Fruit fly (Drosophila melanogaster): ENCODE results near the gene brwl.

The brwl gene

DNA sequence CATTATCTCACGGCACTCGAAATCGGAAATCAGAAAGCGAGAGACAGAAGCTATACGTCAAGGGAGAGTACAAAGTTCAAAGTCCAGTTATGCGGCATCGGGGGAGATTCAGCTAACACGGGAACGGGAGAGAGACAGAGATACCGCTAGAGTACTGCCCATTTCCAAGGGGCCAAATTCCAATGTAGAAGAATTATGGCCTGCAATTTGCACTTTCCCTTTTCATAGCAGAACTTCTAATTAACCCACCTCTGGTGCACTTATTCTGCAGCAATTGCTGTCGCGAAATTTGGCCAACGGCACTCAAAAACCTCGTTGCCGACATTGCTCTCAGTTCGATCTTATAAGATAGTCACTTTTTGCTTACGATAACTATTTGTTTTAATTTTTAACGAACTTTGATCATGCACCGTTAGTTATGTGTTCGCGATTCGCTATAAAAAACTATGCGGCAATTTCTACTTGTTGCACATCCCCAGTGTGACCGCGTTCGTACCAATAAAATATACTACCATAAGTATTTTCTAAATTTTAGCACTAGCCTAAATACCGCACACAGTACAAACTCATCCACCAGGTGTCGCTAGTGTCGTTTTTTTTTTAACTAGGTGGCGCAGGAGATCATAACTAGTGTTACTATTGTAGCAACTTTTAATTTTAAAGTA, 7.7 kb downstream of the brwl start, which contains the start of gene Mtpalpha:
Gene Mtpalpha (minus strand): TSS at position 501 of the 665 bp plus-strand sequence.
- TF ChIP-seq CG14655 (GFP tag; optimal IDR thresholded peaks at IDR 0.05): peak; percentile 95
- TF ChIP-seq CG34367 (tag; optimal IDR thresholded peaks at IDR 0.05): peak; percentile 87
- TF ChIP-seq CG8301 (tag; optimal IDR thresholded peaks at IDR 0.05): peak; percentile 95
- peak; percentile 96 for TF ChIP-seq CG4496 (GFP tag; IDR thresholded peaks at IDR 0.05)
- peak; percentile 75 for TF ChIP-seq CG17806 (tag; optimal IDR thresholded peaks at IDR 0.05)
- TF ChIP-seq CG9948 (tag; optimal IDR thresholded peaks at IDR 0.05): peak; percentile 68
- TF ChIP-seq CG12605 (GFP tag; IDR thresholded peaks at IDR 0.05): peak; percentile 95
- TF ChIP-seq fd96Ca (GFP tag; IDR thresholded peaks at IDR 0.05): peak; percentile 85
- peak; percentile 95 for TF ChIP-seq Pif1A (GFP tag; optimal IDR thresholded peaks at IDR 0.05)
- peak; percentile 92 for TF ChIP-seq Ets98B (GFP tag; IDR thresholded peaks at IDR 0.05)
- TF ChIP-seq EcR (GFP tag; optimal IDR thresholded peaks at IDR 0.05): peak; percentile 33
- TF ChIP-seq CG13204 (GFP tag; optimal IDR thresholded peaks at IDR 0.05): peak; percentile 99
- TF ChIP-seq CG10348 (GFP tag; IDR thresholded peaks at IDR 0.05): no peak
- TF ChIP-seq rn (GFP tag; IDR thresholded peaks at IDR 0.05): peak; percentile 43; the same call in 1 of the 2 replicates
- peak; percentile 68 for TF ChIP-seq CG15710 (tag; optimal IDR thresholded peaks at IDR 0.05)
- peak; percentile 88 for TF ChIP-seq CG32121 (GFP tag; IDR thresholded peaks at IDR 0.05)
- TF ChIP-seq gl (tag; optimal IDR thresholded peaks at IDR 0.05): peak; percentile 99
- peak; percentile 93 for TF ChIP-seq Snoo (tag; optimal IDR thresholded peaks at IDR 0.05)
- peak; percentile 80 for TF ChIP-seq CG8159 (tag; optimal IDR thresholded peaks at IDR 0.05)
- peak; percentile 13 for TF ChIP-seq D1 (tag; optimal IDR thresholded peaks at IDR 0.05)
- TF ChIP-seq Pif1B (GFP tag; optimal IDR thresholded peaks at IDR 0.05): peak; percentile 91

DNA sequence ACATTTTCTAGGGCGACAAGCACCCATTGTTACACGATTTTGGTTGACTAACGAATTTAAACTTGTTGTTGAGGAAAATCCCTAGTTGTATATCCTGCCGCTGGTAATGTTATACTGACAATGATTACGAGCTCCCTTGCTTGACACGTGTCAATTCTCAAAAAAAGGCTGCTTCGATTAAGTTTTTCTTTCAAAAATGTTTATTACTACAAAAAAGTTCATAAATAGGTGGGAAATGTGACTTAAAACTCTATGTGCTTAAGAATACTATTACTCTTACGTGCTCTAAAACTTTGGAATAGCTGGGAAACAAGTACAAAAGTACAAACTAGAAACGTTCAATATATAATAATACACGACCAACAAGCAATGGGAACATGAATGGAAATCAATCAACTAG, 10.8 kb downstream of the brwl start, which contains the start of gene CG31709:
Gene CG31709 (minus strand): TSS at position 101 of the 400 bp plus-strand sequence.
- no peak for TF ChIP-seq CG15710 (tag; optimal IDR thresholded peaks at IDR 0.05)
- TF ChIP-seq Ets98B (GFP tag; IDR thresholded peaks at IDR 0.05): no peak
- no peak for TF ChIP-seq CG10348 (GFP tag; IDR thresholded peaks at IDR 0.05)
- TF ChIP-seq CG34367 (tag; optimal IDR thresholded peaks at IDR 0.05): no peak
- TF ChIP-seq gl (tag; optimal IDR thresholded peaks at IDR 0.05): no peak
- no peak for TF ChIP-seq D1 (tag; optimal IDR thresholded peaks at IDR 0.05)
- TF ChIP-seq CG9948 (tag; optimal IDR thresholded peaks at IDR 0.05): no peak
- TF ChIP-seq CG12605 (GFP tag; IDR thresholded peaks at IDR 0.05): no peak
- no peak for TF ChIP-seq CG14655 (GFP tag; optimal IDR thresholded peaks at IDR 0.05)
- TF ChIP-seq Pif1A (GFP tag; optimal IDR thresholded peaks at IDR 0.05): no peak
- TF ChIP-seq CG8301 (tag; optimal IDR thresholded peaks at IDR 0.05): no peak
- no peak for TF ChIP-seq fd96Ca (GFP tag; IDR thresholded peaks at IDR 0.05)
- no peak for TF ChIP-seq CG4496 (GFP tag; IDR thresholded peaks at IDR 0.05)
- no peak for TF ChIP-seq Snoo (tag; optimal IDR thresholded peaks at IDR 0.05)
- TF ChIP-seq CG32121 (GFP tag; IDR thresholded peaks at IDR 0.05): no peak
- TF ChIP-seq CG13204 (GFP tag; optimal IDR thresholded peaks at IDR 0.05): no peak

DNA sequence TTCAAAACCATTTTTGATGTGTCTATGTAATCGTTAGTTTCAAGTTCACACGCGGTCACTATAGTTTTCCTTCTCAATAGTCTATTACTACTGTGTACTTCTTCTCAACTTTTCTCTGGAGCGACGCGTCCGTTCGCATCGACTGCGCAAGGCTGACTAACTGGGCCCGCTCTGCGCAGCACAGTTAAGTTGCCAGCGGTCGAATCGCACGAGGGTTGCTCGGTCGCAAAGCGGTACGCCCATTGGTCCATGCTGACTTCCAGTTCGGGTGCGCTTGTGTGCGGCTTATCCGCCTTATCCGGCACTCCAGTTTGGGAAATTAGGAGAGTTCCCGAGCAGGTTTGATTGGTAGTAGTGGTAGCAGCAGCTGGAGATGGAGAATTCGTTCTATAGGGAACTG, 12.9 kb downstream of the brwl start, which contains the start of gene gcm:
Gene gcm (minus strand): TSS at position 164 of the 400 bp plus-strand sequence.
- TF ChIP-seq Pif1A (GFP tag; optimal IDR thresholded peaks at IDR 0.05): no peak
- no peak for TF ChIP-seq CG32121 (GFP tag; IDR thresholded peaks at IDR 0.05)
- TF ChIP-seq CG9948 (tag; optimal IDR thresholded peaks at IDR 0.05): no peak
- no peak for TF ChIP-seq Snoo (tag; optimal IDR thresholded peaks at IDR 0.05)
- TF ChIP-seq CG17806 (tag; optimal IDR thresholded peaks at IDR 0.05): no peak
- no peak for TF ChIP-seq rn (GFP tag; IDR thresholded peaks at IDR 0.05)
- TF ChIP-seq CG8301 (tag; optimal IDR thresholded peaks at IDR 0.05): no peak

DNA sequence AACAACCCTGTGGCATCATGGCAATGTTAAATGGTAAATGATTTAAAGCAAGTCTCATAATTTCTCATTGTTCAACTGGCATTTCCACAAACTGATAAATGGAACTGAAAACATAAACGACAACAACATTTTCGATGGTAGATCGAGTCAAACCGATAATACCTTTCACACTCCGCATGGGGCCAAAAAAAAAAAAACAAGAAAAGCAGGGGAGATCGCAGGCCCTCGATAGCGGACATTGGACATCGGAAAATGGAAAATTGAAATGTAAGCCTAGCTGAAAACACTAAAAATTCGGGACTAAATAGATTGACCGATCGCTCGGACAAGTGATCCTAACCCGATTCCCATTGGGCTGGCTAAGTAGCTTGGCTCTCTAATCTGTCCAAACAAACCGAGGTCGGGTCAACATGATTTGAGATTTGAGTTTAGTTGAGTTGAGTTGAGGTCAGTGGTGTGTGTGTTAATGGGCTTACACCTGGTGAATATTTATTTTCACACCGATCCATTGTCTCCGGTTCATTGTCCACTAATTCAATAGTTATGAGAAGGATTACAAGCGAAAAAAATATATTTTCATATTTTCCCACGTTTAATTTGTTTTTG, 15.5 kb downstream of the brwl start:
- TF ChIP-seq CG34367 (tag; optimal IDR thresholded peaks at IDR 0.05): no peak
- no peak for TF ChIP-seq CG17806 (tag; optimal IDR thresholded peaks at IDR 0.05)
- no peak for TF ChIP-seq EcR (GFP tag; optimal IDR thresholded peaks at IDR 0.05)
- no peak for TF ChIP-seq CG8159 (tag; optimal IDR thresholded peaks at IDR 0.05)
- no peak for TF ChIP-seq D1 (tag; optimal IDR thresholded peaks at IDR 0.05)
- no peak for TF ChIP-seq fd96Ca (GFP tag; IDR thresholded peaks at IDR 0.05)

DNA sequence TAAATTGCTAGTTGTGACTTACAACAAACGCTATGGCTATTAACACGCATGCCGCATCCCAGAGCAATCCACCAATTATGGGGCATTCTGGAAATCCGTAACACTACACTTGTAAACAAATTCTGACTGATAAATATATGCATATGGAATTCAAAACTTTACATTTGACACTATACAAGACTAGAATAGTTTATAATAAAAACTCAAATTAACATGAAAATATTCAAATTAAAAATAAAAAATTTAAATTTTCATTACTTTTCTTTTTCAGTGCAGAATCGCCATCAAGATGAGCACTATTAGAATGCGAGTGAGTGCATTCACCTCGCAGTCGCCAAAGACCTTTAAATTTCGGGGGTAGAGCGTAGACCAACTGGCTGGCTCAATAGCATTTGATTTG, 17.3 kb downstream of the brwl start:
- TF ChIP-seq CG10348 (GFP tag; IDR thresholded peaks at IDR 0.05): no peak
- no peak for TF ChIP-seq fd96Ca (GFP tag; IDR thresholded peaks at IDR 0.05)
- TF ChIP-seq Snoo (tag; optimal IDR thresholded peaks at IDR 0.05): no peak
- TF ChIP-seq CG13204 (GFP tag; optimal IDR thresholded peaks at IDR 0.05): no peak
- no peak for TF ChIP-seq Pif1B (GFP tag; optimal IDR thresholded peaks at IDR 0.05)
- no peak for TF ChIP-seq CG12605 (GFP tag; IDR thresholded peaks at IDR 0.05)
- TF ChIP-seq Pif1A (GFP tag; optimal IDR thresholded peaks at IDR 0.05): no peak

DNA sequence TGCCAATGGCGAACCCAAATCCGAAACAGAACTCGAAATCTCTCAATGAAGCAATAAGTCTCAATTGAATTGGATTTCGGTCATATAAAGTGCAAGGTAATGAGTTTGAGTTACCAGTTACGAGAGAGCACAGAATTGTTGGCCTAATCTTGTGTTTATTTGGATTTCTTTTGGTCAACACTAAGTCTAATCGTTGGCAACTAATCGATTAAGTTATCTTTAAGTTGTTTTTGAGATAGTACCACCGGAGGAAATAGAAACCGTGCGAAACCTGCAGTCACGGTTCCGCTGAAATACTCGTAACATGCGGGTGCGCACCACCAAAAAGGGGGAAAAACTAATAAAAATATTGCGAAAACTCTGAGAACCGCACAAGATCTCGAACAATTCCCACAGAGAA, 20.5 kb downstream of the brwl start, which contains the start of gene CG3841:
Gene CG3841 (plus strand): TSS at position 301 of the 400 bp plus-strand sequence.
- no peak for TF ChIP-seq Snoo (tag; optimal IDR thresholded peaks at IDR 0.05)
- TF ChIP-seq CG34367 (tag; optimal IDR thresholded peaks at IDR 0.05): no peak
- no peak for TF ChIP-seq Ets98B (GFP tag; IDR thresholded peaks at IDR 0.05)
- no peak for TF ChIP-seq D1 (tag; optimal IDR thresholded peaks at IDR 0.05)

All from whole organism, pupa.